Fruit fly (Drosophila melanogaster) whole organism, embryonic: ENCODE measurements around the gene TRAM.
A peak's percentile ranks its signal among the peaks of the same experiment; 100 is the strongest.

Experiments
- CG10543 ChIP-seq: fragments of 200-800 bp; sonication (Bioruptor generic); optimal IDR thresholded peaks from 3 replicates; lab custom pipeline; 2017; ENCODE audit warnings: missing biosample characterization, mild to moderate bottlenecking, missing genetic modification characterization, moderate library complexity
- CG12071 ChIP-seq: fragments of 200-800 bp; sonication (Bioruptor generic); optimal IDR thresholded peaks from 3 replicates; lab custom pipeline; 2018; ENCODE audit warnings: missing biosample characterization, mild to moderate bottlenecking, missing genetic modification characterization
- CG13424 ChIP-seq: fragments of 200-800 bp; sonication (Bioruptor generic); optimal IDR thresholded peaks from 2 replicates; lab custom pipeline; 2019; ENCODE audit warnings: missing biosample characterization, mild to moderate bottlenecking, missing genetic modification characterization, moderate library complexity
- CG14441 ChIP-seq: fragments of 200-800 bp; sonication (Bioruptor generic); IDR thresholded peaks from 2 replicates; pipeline ENCODE4 v1.3.6; 2022; ENCODE audit warnings: missing biosample characterization, missing genetic modification characterization
- CG15269 ChIP-seq: fragments of 200-800 bp; sonication (Bioruptor generic); optimal IDR thresholded peaks from 2 replicates; lab custom pipeline; 2018; ENCODE audit warnings: missing biosample characterization, mild to moderate bottlenecking, missing genetic modification characterization, moderate library complexity
- CG15514 ChIP-seq: fragments of 200-800 bp; sonication (Bioruptor generic); optimal IDR thresholded peaks from 3 replicates; lab custom pipeline; 2017; ENCODE audit warnings: missing biosample characterization, missing genetic modification characterization, mild to moderate bottlenecking, moderate library complexity, missing genetic modification reagents
- CG18599 ChIP-seq: fragments of 200-800 bp; sonication (Bioruptor generic); optimal IDR thresholded peaks from 3 replicates; lab custom pipeline; 2017; ENCODE audit warnings: missing biosample characterization, missing genetic modification characterization, mild to moderate bottlenecking, moderate library complexity, missing genetic modification reagents
- CG2120 ChIP-seq: fragments of 200-800 bp; sonication (Bioruptor generic); optimal IDR thresholded peaks from 3 replicates; lab custom pipeline; 2016; ENCODE audit warnings: missing biosample characterization, missing genetic modification characterization
- CG2889 ChIP-seq: fragments of 200-800 bp; sonication (Bioruptor generic); IDR thresholded peaks from 3 replicates; pipeline ENCODE4 v1.3.6; 2022; ENCODE audit warnings: missing biosample characterization, missing genetic modification characterization
- CG30403 ChIP-seq: fragments of 200-800 bp; sonication (Bioruptor generic); optimal IDR thresholded peaks from 3 replicates; lab custom pipeline; 2016; ENCODE audit warnings: missing biosample characterization, missing genetic modification characterization
- CG31441 ChIP-seq: fragments of 200-800 bp; sonication (Bioruptor generic); IDR thresholded peaks from 2 replicates; pipeline ENCODE4 v1.3.6; 2022; ENCODE audit warnings: missing biosample characterization, missing genetic modification characterization
- CG4282 ChIP-seq: fragments of 200-800 bp; sonication (Bioruptor generic); optimal IDR thresholded peaks from 2 replicates; lab custom pipeline; 2016; ENCODE audit warnings: missing biosample characterization, missing genetic modification characterization
- CG43689 ChIP-seq: fragments of 200-800 bp; sonication (Bioruptor generic); IDR thresholded peaks from 2 replicates; pipeline ENCODE4 v1.3.6; 2022; ENCODE audit warnings: missing biosample characterization, missing genetic modification characterization
- CG6254 ChIP-seq: fragments of 200-800 bp; sonication (Bioruptor generic); optimal IDR thresholded peaks from 3 replicates; lab custom pipeline; 2017; ENCODE audit warnings: mild to moderate bottlenecking, missing biosample characterization, missing genetic modification reagents, missing genetic modification characterization
- CG6272 ChIP-seq: fragments of 200-800 bp; sonication (Bioruptor generic); IDR thresholded peaks from 2 replicates; pipeline ENCODE4 v1.3.6; 2022; ENCODE audit warnings: missing biosample characterization, missing genetic modification characterization
- CG6689 ChIP-seq: fragments of 200-800 bp; sonication (Bioruptor generic); IDR thresholded peaks from 2 replicates; pipeline ENCODE4 v1.3.6; 2022; ENCODE audit warnings: missing biosample characterization, missing genetic modification characterization
- CG7357 ChIP-seq: fragments of 200-800 bp; sonication (Bioruptor generic); IDR thresholded peaks from 3 replicates; pipeline ENCODE4 v1.3.6; 2022; ENCODE audit warnings: missing biosample characterization, missing genetic modification characterization
- CG7786 ChIP-seq: fragments of 200-800 bp; sonication (Bioruptor generic); optimal IDR thresholded peaks from 2 replicates; lab custom pipeline; 2016; ENCODE audit warnings: missing biosample characterization, missing genetic modification characterization
- CG7839 ChIP-seq: fragments of 200-800 bp; sonication (Bioruptor generic); optimal IDR thresholded peaks from 3 replicates; lab custom pipeline; 2018; ENCODE audit warnings: missing biosample characterization, mild to moderate bottlenecking, missing genetic modification characterization, moderate library complexity
- CG9932 ChIP-seq: fragments of 200-800 bp; sonication (Bioruptor generic); IDR thresholded peaks from 2 replicates; pipeline ENCODE4 v1.3.6; 2022; ENCODE audit warnings: missing biosample characterization, missing genetic modification characterization
- D19A ChIP-seq: fragments of 200-800 bp; optimal IDR thresholded peaks from 3 replicates; lab custom pipeline; 2019; ENCODE audit warnings: missing biosample characterization, mild to moderate bottlenecking, missing genetic modification characterization, moderate library complexity
- Dbx ChIP-seq: fragments of 200-800 bp; sonication (Bioruptor generic); IDR thresholded peaks from 3 replicates; pipeline ENCODE4 v1.3.6; 2022; ENCODE audit warnings: missing biosample characterization, missing genetic modification characterization
- Ets65A ChIP-seq: fragments of 200-800 bp; sonication (Bioruptor generic); peaks from one replicate; lab custom pipeline; 2016; ENCODE audit warnings: missing biosample characterization, missing genetic modification characterization
- Fer1 ChIP-seq: fragments of 200-800 bp; sonication (Bioruptor generic); optimal IDR thresholded peaks from 2 replicates; lab custom pipeline; 2017; ENCODE audit warnings: missing biosample characterization, mild to moderate bottlenecking, missing genetic modification characterization
- H15 ChIP-seq: fragments of 200-800 bp; sonication (Bioruptor generic); IDR thresholded peaks from 3 replicates; pipeline ENCODE4 v1.3.6; 2022; ENCODE audit warnings: missing biosample characterization, missing genetic modification characterization
- H2.0 ChIP-seq: fragments of 200-800 bp; sonication (Bioruptor generic); IDR thresholded peaks from 2 replicates; pipeline ENCODE4 v1.3.6; 2022; ENCODE audit warnings: missing biosample characterization, missing genetic modification characterization
- HLH4C ChIP-seq: fragments of 200-800 bp; sonication (Bioruptor generic); IDR thresholded peaks from 3 replicates; pipeline ENCODE4 v1.3.6; 2022; ENCODE audit warnings: missing biosample characterization, missing genetic modification characterization; ENCODE audit not compliant: partially characterized antibody
- Hmx ChIP-seq: fragments of 200-800 bp; sonication (Bioruptor generic); optimal IDR thresholded peaks from 2 replicates; lab custom pipeline; 2016; ENCODE audit warnings: missing biosample characterization, missing genetic modification characterization
- Med ChIP-seq: fragments of 200-800 bp; sonication (Bioruptor generic); peaks from one replicate; lab custom pipeline; 2016; ENCODE audit warnings: missing biosample characterization, missing genetic modification characterization, mild to moderate bottlenecking, inconsistent platforms, moderate library complexity
- Neu2 ChIP-seq: fragments of 200-800 bp; sonication (Bioruptor generic); optimal IDR thresholded peaks from 3 replicates; lab custom pipeline; 2016; ENCODE audit warnings: missing biosample characterization, missing genetic modification characterization, borderline replicate concordance
- Nf-YB ChIP-seq: fragments of 200-800 bp; sonication (Bioruptor generic); optimal IDR thresholded peaks from 3 replicates; lab custom pipeline; 2019; ENCODE audit warnings: missing biosample characterization, mild to moderate bottlenecking, missing genetic modification characterization, moderate library complexity
- Oli ChIP-seq: fragments of 200-800 bp; sonication (Bioruptor generic); optimal IDR thresholded peaks from 2 replicates; lab custom pipeline; 2018; ENCODE audit warnings: missing biosample characterization, mild to moderate bottlenecking, missing genetic modification characterization, moderate library complexity
- Stat92E ChIP-seq, 3 experiments: fragments of >200 bp in 2 of 3; fragments of 200-800 bp in 1 of 3; sonication (Bioruptor generic) in 1 of 3; optimal IDR thresholded peaks; 2 replicates each; lab custom pipeline; 2017 to 2019; ENCODE audit warnings: missing biosample characterization in 3 of 3, missing genetic modification characterization in 3 of 3, mild to moderate bottlenecking in 1 of 3, moderate library complexity in 1 of 3
- Taf1 ChIP-seq: fragments of 200-800 bp; sonication (Bioruptor generic); IDR thresholded peaks from 2 replicates; pipeline ENCODE4 v1.3.6; 2022; ENCODE audit warnings: missing biosample characterization, missing genetic modification characterization
- Xbp1 ChIP-seq: fragments of 200-800 bp; sonication (Bioruptor generic); optimal IDR thresholded peaks from 3 replicates; lab custom pipeline; 2016; ENCODE audit warnings: missing biosample characterization, mild to moderate bottlenecking, missing genetic modification characterization
- bab2 ChIP-seq: fragments of 200-800 bp; sonication (Bioruptor generic); optimal IDR thresholded peaks from 2 replicates; lab custom pipeline; 2016; ENCODE audit warnings: missing biosample characterization, missing genetic modification characterization
- eve ChIP-seq, 2 experiments: fragments of >200 bp; optimal IDR thresholded peaks; 2 replicates each; lab custom pipeline; 2017; ENCODE audit warnings: missing biosample characterization in 2 of 2, missing genetic modification characterization in 2 of 2
- ewg ChIP-seq: fragments of 200-800 bp; sonication (Bioruptor generic); optimal IDR thresholded peaks from 3 replicates; lab custom pipeline; 2017; ENCODE audit warnings: mild to moderate bottlenecking, missing biosample characterization, missing genetic modification reagents, missing genetic modification characterization
- grn ChIP-seq: fragments of 200-800 bp; sonication (Bioruptor generic); optimal IDR thresholded peaks from 3 replicates; lab custom pipeline; 2017; ENCODE audit warnings: missing biosample characterization, missing genetic modification characterization
- gt ChIP-seq: fragments of 200-800 bp; sonication (Bioruptor generic); IDR thresholded peaks from 2 replicates; pipeline ENCODE4 v1.3.6; 2022; ENCODE audit warnings: missing biosample characterization, missing genetic modification characterization
- ham ChIP-seq: fragments of 200-800 bp; sonication (Bioruptor generic); IDR thresholded peaks from 2 replicates; pipeline ENCODE4 v1.3.6; 2022; ENCODE audit warnings: missing biosample characterization, missing genetic modification characterization
- hkb ChIP-seq, 2 experiments: fragments of 200-800 bp in 1 of 2; fragments of >200 bp in 1 of 2; sonication (Bioruptor generic) in 1 of 2; IDR thresholded peaks in 1 of 2; optimal IDR thresholded peaks in 1 of 2; 2 replicates each; pipeline versions ENCODE4 v1.3.6 to Lab custom; 2017 to 2022; ENCODE audit warnings: missing biosample characterization in 1 of 2, missing genetic modification characterization in 1 of 2
- ind ChIP-seq: fragments of 200-800 bp; sonication (Bioruptor generic); optimal IDR thresholded peaks from 3 replicates; lab custom pipeline; 2016; ENCODE audit warnings: missing biosample characterization, missing genetic modification characterization
- lbe ChIP-seq: fragments of 200-800 bp; sonication (Bioruptor generic); optimal IDR thresholded peaks from 2 replicates; lab custom pipeline; 2016; ENCODE audit warnings: missing biosample characterization, mild to moderate bottlenecking, missing genetic modification characterization
- lmd ChIP-seq: fragments of 200-800 bp; sonication (Bioruptor generic); IDR thresholded peaks from 2 replicates; pipeline ENCODE4 v1.3.6; 2022; ENCODE audit warnings: missing biosample characterization, missing genetic modification characterization
- nom ChIP-seq: fragments of 200-800 bp; sonication (Bioruptor generic); optimal IDR thresholded peaks from 2 replicates; lab custom pipeline; 2017; ENCODE audit warnings: missing biosample characterization, missing genetic modification characterization, mild to moderate bottlenecking, moderate library complexity, missing genetic modification reagents
- pros ChIP-seq: fragments of 200-800 bp; sonication (Bioruptor generic); optimal IDR thresholded peaks from 3 replicates; lab custom pipeline; 2019; ENCODE audit warnings: missing biosample characterization, mild to moderate bottlenecking, missing genetic modification characterization, moderate library complexity
- row ChIP-seq: fragments of 200-800 bp; sonication (Bioruptor generic); IDR thresholded peaks from 3 replicates; pipeline ENCODE4 v1.3.6; 2022; ENCODE audit warnings: missing biosample characterization, missing genetic modification characterization
- sug ChIP-seq: fragments of 200-800 bp; optimal IDR thresholded peaks from 2 replicates; lab custom pipeline; 2019; ENCODE audit warnings: missing biosample characterization, mild to moderate bottlenecking, missing genetic modification characterization, moderate library complexity
- tap ChIP-seq: fragments of 200-800 bp; optimal IDR thresholded peaks from 3 replicates; lab custom pipeline; 2019; ENCODE audit warnings: missing biosample characterization, mild to moderate bottlenecking, missing genetic modification characterization, moderate library complexity
- trem ChIP-seq: fragments of 200-800 bp; optimal IDR thresholded peaks from 3 replicates; lab custom pipeline; 2019; ENCODE audit warnings: missing biosample characterization, mild to moderate bottlenecking, missing genetic modification characterization, moderate library complexity

Gene TRAM

DNA sequence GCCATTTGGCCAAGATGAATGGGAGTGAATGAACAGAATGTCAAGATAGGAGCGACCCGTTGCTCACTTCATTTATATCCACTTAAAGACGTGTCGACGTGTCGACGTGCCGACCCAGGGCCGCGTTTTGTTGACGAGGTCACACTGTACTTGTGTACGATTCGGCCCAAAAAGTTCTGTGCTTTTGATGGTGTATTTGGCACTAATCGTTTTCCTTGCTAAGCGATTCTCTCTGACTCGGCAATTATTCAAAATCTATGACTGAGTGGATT is 13.2 kb downstream of the TRAM start (continued):
- no peak for TF ChIP-seq Stat92E (GFP tag; optimal IDR thresholded peaks at IDR 0.05; lab: Kevin White, UChicago)
- TF ChIP-seq CG4282 = no peak
- TF ChIP-seq CG43689 (GFP tag; lab: Robert Waterston, UW) = no peak
- TF ChIP-seq CG6272 (GFP tag; lab: Robert Waterston, UW) = no peak
- peak; percentile 5 for TF ChIP-seq CG15269 (tag; lab: Kevin White, UChicago)
- 0 out of 3 replicates have a peak, but pooled peaks have one; percentile 32 for TF ChIP-seq CG2889 (GFP tag; lab: Robert Waterston, UW)
- TF ChIP-seq bab2 (GFP tag; lab: Kevin White, UChicago) = peak; percentile 23
- TF ChIP-seq CG7357 (GFP tag; lab: Robert Waterston, UW) = no peak
- TF ChIP-seq Taf1 (GFP tag; lab: Robert Waterston, UW) = 0 out of 2 replicates have a peak, but pooled peaks have one; percentile 17
- no peak for TF ChIP-seq trem (tag; lab: Kevin White, UChicago)
- TF ChIP-seq CG9932 (GFP tag; lab: Robert Waterston, UW) = peak; percentile 50
- TF ChIP-seq H15 (GFP tag; lab: Robert Waterston, UW) = 0 out of 3 replicates have a peak, but pooled peaks have one; percentile 15
- no peak for TF ChIP-seq CG6689 (GFP tag; lab: Robert Waterston, UW)
- TF ChIP-seq Fer1 (GFP tag; lab: Kevin White, UChicago) = peak; percentile 43
- TF ChIP-seq Oli (tag; lab: Kevin White, UChicago) = peak; percentile 3
- TF ChIP-seq ewg (GFP tag; lab: Kevin White, UChicago) = no peak
- TF ChIP-seq sug = peak; percentile 14
- no peak for TF ChIP-seq CG31441 (GFP tag; lab: Robert Waterston, UW)
- peak; percentile 56; the same call in 1 of the 2 replicates for TF ChIP-seq CG14441 (GFP tag; lab: Robert Waterston, UW)
- TF ChIP-seq eve (GFP tag; optimal IDR thresholded peaks at IDR 0.05; lab: Kevin White, UChicago) = no peak
- TF ChIP-seq lbe (GFP tag; lab: Kevin White, UChicago) = no peak
- no peak for TF ChIP-seq gt
- TF ChIP-seq CG10543 (GFP tag; lab: Kevin White, UChicago) = no peak
- TF ChIP-seq CG7839 (tag; lab: Kevin White, UChicago) = peak; percentile 34
- TF ChIP-seq row = peak; percentile 73
- no peak for TF ChIP-seq pros (GFP tag; lab: Kevin White, UChicago)
- no peak for TF ChIP-seq CG6254 (GFP tag; lab: Kevin White, UChicago)
- TF ChIP-seq CG2120 (GFP tag; lab: Kevin White, UChicago) = peak; percentile 59
- TF ChIP-seq CG18599 (GFP tag; lab: Kevin White, UChicago) = peak; percentile 75
- peak; percentile 27 for TF ChIP-seq CG15514 (GFP tag; lab: Kevin White, UChicago)
- TF ChIP-seq Nf-YB = no peak
- peak; percentile 12 for TF ChIP-seq CG12071
- TF ChIP-seq lmd (GFP tag; lab: Robert Waterston, UW) = peak; percentile 43; the same call in 1 of the 2 replicates
- TF ChIP-seq Hmx (GFP tag; lab: Kevin White, UChicago) = no peak
- TF ChIP-seq hkb (optimal IDR thresholded peaks at IDR 0.05; lab: Kevin White, UChicago) = no peak
- 0 out of 2 replicates have a peak, but pooled peaks have one; percentile 32 for TF ChIP-seq hkb (GFP tag; IDR thresholded peaks at IDR 0.05; lab: Robert Waterston, UW)
- peak; percentile 40 for TF ChIP-seq CG7786 (GFP tag; lab: Kevin White, UChicago)
- TF ChIP-seq tap (tag; lab: Kevin White, UChicago) = no peak
- TF ChIP-seq grn (GFP tag; lab: Kevin White, UChicago) = no peak
- no peak for TF ChIP-seq nom
- peak; percentile 55; the same call in 2 of the 3 replicates for TF ChIP-seq Dbx (GFP tag; lab: Robert Waterston, UW)
- TF ChIP-seq Xbp1 (GFP tag; lab: Kevin White, UChicago) = peak; percentile 0
- TF ChIP-seq Neu2 (GFP tag; lab: Kevin White, UChicago) = no peak
- no peak for TF ChIP-seq D19A (tag; lab: Kevin White, UChicago)
- TF ChIP-seq ind (GFP tag; lab: Kevin White, UChicago) = peak; percentile 6
- TF ChIP-seq ham (GFP tag; lab: Robert Waterston, UW) = no peak
- TF ChIP-seq HLH4C (GFP tag; lab: Robert Waterston, UW) = no peak
- TF ChIP-seq CG13424 = no peak
- peak; percentile 68 for TF ChIP-seq Ets65A (GFP tag; lab: Kevin White, UChicago)
- TF ChIP-seq H2.0 (GFP tag; lab: Robert Waterston, UW) = no peak
- no peak for TF ChIP-seq CG30403 (GFP tag; lab: Kevin White, UChicago)
- TF ChIP-seq Med = peak; percentile 90
